Fruit fly (Drosophila melanogaster): Measurements from ENCODE around the gene obst-F.
A peak's percentile ranks its signal among the peaks of the same experiment; 100 is the strongest.

Gene obst-F

dm6 chr3L:20199569-20200247 lies 1.7 kb downstream of the obst-F start, which contains the start of gene CG42833:
CG42833 (plus strand) TSS chr3L:20200093.
- TF ChIP-seq kay (GFP tag; ENCODE audit: borderline replicate concordance) = peak; percentile 93
- TF ChIP-seq pad (GFP tag; optimal IDR thresholded peaks at IDR 0.05) = no peak

- TF ChIP-seq tj (GFP tag; optimal IDR thresholded peaks at IDR 0.05) (peak; percentile 43), CG1620 (GFP tag; optimal IDR thresholded peaks at IDR 0.05) (no peak), CG11617 (GFP tag; optimal IDR thresholded peaks at IDR 0.05) (peak; percentile 19), Hr96 (GFP tag; optimal IDR thresholded peaks at IDR 0.05) (no peak), Crg-1 (GFP tag; optimal IDR thresholded peaks at IDR 0.05) (no peak), toe (GFP tag; optimal IDR thresholded peaks at IDR 0.05) (no peak), bab1 (GFP tag; optimal IDR thresholded peaks at IDR 0.05) (peak; percentile 71), ovo (GFP tag; optimal IDR thresholded peaks at IDR 0.05) (no peak), kay (GFP tag; ENCODE audit: borderline replicate concordance) (peak; percentile 62), cic (GFP tag; optimal IDR thresholded peaks at IDR 0.05) (peak; percentile 68), CG14711 (tag; optimal IDR thresholded peaks at IDR 0.05) (peak; percentile 10), cnc (optimal IDR thresholded peaks at IDR 0.05) (no peak), CG33017 (tag; optimal IDR thresholded peaks at IDR 0.05) (peak; percentile 53), Clk (GFP tag; optimal IDR thresholded peaks at IDR 0.05) (no peak), Mnt (GFP tag; optimal IDR thresholded peaks at IDR 0.05) (peak; percentile 78), CG5204 (GFP tag; optimal IDR thresholded peaks at IDR 0.05) (no peak), CG12768 (GFP tag; optimal IDR thresholded peaks at IDR 0.05) (peak; percentile 7), CG7045 (GFP tag; optimal IDR thresholded peaks at IDR 0.05) (no peak), CG7101 (tag; optimal IDR thresholded peaks at IDR 0.05) (no peak), pad (GFP tag; optimal IDR thresholded peaks at IDR 0.05) (no peak)
These were observed 3.3 kb downstream of the obst-F start, which contains the start of gene CG42674 for dm6 chr3L:20198138-20198559. CG42674 (minus strand) TSS chr3L:20198317.

- TF ChIP-seq tj (GFP tag; optimal IDR thresholded peaks at IDR 0.05) (peak; percentile 69), Hr96 (GFP tag; optimal IDR thresholded peaks at IDR 0.05) (no peak), Mnt (GFP tag; optimal IDR thresholded peaks at IDR 0.05) (no peak), kay (GFP tag; ENCODE audit: borderline replicate concordance) (peak; percentile 61)
These were observed 3.7 kb downstream of the obst-F start for dm6 chr3L:20197698-20198097.

dm6 chr3L:20197213-20197612 lies 4.2 kb downstream of the obst-F start:
- TF ChIP-seq ovo (GFP tag; optimal IDR thresholded peaks at IDR 0.05) = no peak
- TF ChIP-seq CG5204 (GFP tag; optimal IDR thresholded peaks at IDR 0.05) = no peak
- no peak for TF ChIP-seq CG1620 (GFP tag; optimal IDR thresholded peaks at IDR 0.05)
- TF ChIP-seq CG11617 (GFP tag; optimal IDR thresholded peaks at IDR 0.05) = no peak
- no peak for TF ChIP-seq CG7045 (GFP tag; optimal IDR thresholded peaks at IDR 0.05)
- no peak for TF ChIP-seq tj (GFP tag; optimal IDR thresholded peaks at IDR 0.05)
- no peak for TF ChIP-seq Crg-1 (GFP tag; optimal IDR thresholded peaks at IDR 0.05)

dm6 chr3L:20196321-20196720 lies 5.1 kb downstream of the obst-F start:
- TF ChIP-seq cic (GFP tag; optimal IDR thresholded peaks at IDR 0.05) (no peak), Hr96 (GFP tag; optimal IDR thresholded peaks at IDR 0.05) (no peak), CG14711 (tag; optimal IDR thresholded peaks at IDR 0.05) (no peak), toe (GFP tag; optimal IDR thresholded peaks at IDR 0.05) (no peak), kay (GFP tag; ENCODE audit: borderline replicate concordance) (no peak), Crg-1 (GFP tag; optimal IDR thresholded peaks at IDR 0.05) (no peak), CG5204 (GFP tag; optimal IDR thresholded peaks at IDR 0.05) (no peak), CG33017 (tag; optimal IDR thresholded peaks at IDR 0.05) (no peak), bab1 (GFP tag; optimal IDR thresholded peaks at IDR 0.05) (no peak), ovo (GFP tag; optimal IDR thresholded peaks at IDR 0.05) (no peak)

dm6 chr3L:20195875-20196274 lies 5.6 kb downstream of the obst-F start:
- no peak for TF ChIP-seq CG33017 (tag; optimal IDR thresholded peaks at IDR 0.05)
- TF ChIP-seq CG1620 (GFP tag; optimal IDR thresholded peaks at IDR 0.05) = no peak
- TF ChIP-seq Mnt (GFP tag; optimal IDR thresholded peaks at IDR 0.05) = no peak
- TF ChIP-seq CG7101 (tag; optimal IDR thresholded peaks at IDR 0.05) = peak; percentile 13
- peak; percentile 21 for TF ChIP-seq CG5204 (GFP tag; optimal IDR thresholded peaks at IDR 0.05)
- TF ChIP-seq CG11617 (GFP tag; optimal IDR thresholded peaks at IDR 0.05) = no peak
- peak; percentile 21 for TF ChIP-seq CG14711 (tag; optimal IDR thresholded peaks at IDR 0.05)

dm6 chr3L:20194731-20195130 lies 6.7 kb downstream of the obst-F start:
- TF ChIP-seq CG33017 (tag; optimal IDR thresholded peaks at IDR 0.05) (no peak), bab1 (GFP tag; optimal IDR thresholded peaks at IDR 0.05) (no peak), cic (GFP tag; optimal IDR thresholded peaks at IDR 0.05) (no peak), ovo (GFP tag; optimal IDR thresholded peaks at IDR 0.05) (no peak), kay (GFP tag; ENCODE audit: borderline replicate concordance) (no peak), CG11617 (GFP tag; optimal IDR thresholded peaks at IDR 0.05) (no peak), CG5204 (GFP tag; optimal IDR thresholded peaks at IDR 0.05) (peak; percentile 26), CG7045 (GFP tag; optimal IDR thresholded peaks at IDR 0.05) (no peak), Mnt (GFP tag; optimal IDR thresholded peaks at IDR 0.05) (no peak), toe (GFP tag; optimal IDR thresholded peaks at IDR 0.05) (peak; percentile 0), Hr96 (GFP tag; optimal IDR thresholded peaks at IDR 0.05) (no peak)

All from whole organism, adult.